Worm (Caenorhabditis elegans) whole organism, L4 larva: ENCODE data around the gene T22F3.12.
"Not testable (repeated sequence)": the region's sequence is repeated elsewhere in the genome, so short reads cannot be mapped to it uniquely, and the experiment has no call there.

Source experiments
- Y105C5A.15 ChIP-seq: fragments of 200-800 bp; sonication (Bioruptor generic); IDR thresholded peaks from 2 replicates; pipeline ENCODE4 v1.3.6; 2022; ENCODE audit warnings: missing genetic modification characterization, missing compliant biosample characterization
- ZK546.5 ChIP-seq, 2 experiments: sonication (generic microtip); optimal IDR thresholded peaks; 2 replicates each; lab custom pipeline; 2017; ENCODE audit warnings: missing biosample characterization in 2 of 2, missing genetic modification characterization in 2 of 2
- mep-1 ChIP-seq: fragments of 150-350 bp; sonication (generic microtip); optimal IDR thresholded peaks from 3 replicates; lab custom pipeline; 2014; ENCODE audit warnings: missing biosample characterization, missing genetic modification characterization
- nhr-77 ChIP-seq: fragments of 150-350 bp; optimal IDR thresholded peaks from 2 replicates; lab custom pipeline; 2014; ENCODE audit warnings: missing biosample characterization, missing genetic modification characterization
- skn-1 ChIP-seq: fragments of 150-350 bp; optimal IDR thresholded peaks from 2 replicates; lab custom pipeline; 2014; ENCODE audit warnings: missing biosample characterization, missing genetic modification characterization

DNA sequence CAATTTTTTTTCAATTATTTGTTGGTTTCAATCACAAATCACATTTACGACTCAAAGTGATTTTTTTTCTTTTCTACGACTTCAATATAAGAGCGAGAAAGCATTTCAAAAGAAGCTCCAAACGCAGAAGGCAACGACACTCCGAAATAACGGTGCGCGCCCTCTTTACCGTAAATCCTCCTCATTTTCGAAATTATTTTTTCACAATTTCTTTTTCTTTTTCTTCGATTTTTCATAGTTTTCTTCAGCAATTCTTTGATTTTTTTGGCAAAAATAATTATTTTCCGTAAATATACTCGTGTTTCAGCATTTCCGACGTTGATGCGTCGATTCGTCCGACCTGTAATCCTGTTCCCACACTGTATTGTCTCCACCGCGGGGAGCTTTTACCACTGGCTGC, 21.3 kb downstream of the T22F3.12 start, which contains the start of gene F40C5.2:
- not testable (repeated sequence) for TF ChIP-seq nhr-77; Y105C5A.15 (GFP tag; lab: Robert Waterston, UW); ZK546.5 (tag; optimal IDR thresholded peaks at IDR 0.05; lab: Kevin White, UChicago); skn-1 (tag; lab: Kevin White, UChicago); mep-1
